Worm (Caenorhabditis elegans) whole organism, late embryonic: ENCODE measurements around the gene clec-37.

ENCODE experiments used
- ceh-19 ChIP-seq: fragments of 200-800 bp; sonication (Bioruptor generic); optimal IDR thresholded peaks from 2 replicates; lab custom pipeline; 2018; ENCODE audit warnings: mild to moderate bottlenecking, missing genetic modification characterization, missing compliant biosample characterization
- hlh-15 ChIP-seq: sonication (generic microtip); optimal IDR thresholded peaks from 2 replicates; lab custom pipeline; 2016; ENCODE audit warnings: missing genetic modification characterization, missing compliant biosample characterization

DNA sequence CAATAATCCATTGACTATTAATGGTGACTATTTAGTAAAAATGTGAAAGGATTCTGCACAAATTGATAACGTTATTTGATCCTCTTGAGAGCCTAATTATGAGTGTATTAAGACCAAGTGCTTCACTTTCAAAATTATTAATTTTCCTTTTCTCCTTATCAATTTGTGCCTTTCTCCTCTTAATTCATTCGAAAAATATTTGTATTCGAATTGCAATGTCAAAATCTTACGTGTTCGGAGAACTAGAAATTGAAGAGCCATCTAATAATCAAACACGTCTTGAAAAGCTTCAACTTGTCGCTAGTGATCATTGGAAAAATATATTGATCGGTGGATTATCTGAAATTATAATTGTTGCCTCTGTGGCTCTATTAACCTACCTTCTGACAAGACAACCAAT is 3.4 kb downstream of the clec-37 start, which contains the start of the genes clec-36 and clec-26:
- TF ChIP-seq ceh-19 (GFP tag; lab: Kevin White, UChicago) (no peak), hlh-15 (tag; lab: Kevin White, UChicago) (no peak)
